In the genomic region with DNA sequence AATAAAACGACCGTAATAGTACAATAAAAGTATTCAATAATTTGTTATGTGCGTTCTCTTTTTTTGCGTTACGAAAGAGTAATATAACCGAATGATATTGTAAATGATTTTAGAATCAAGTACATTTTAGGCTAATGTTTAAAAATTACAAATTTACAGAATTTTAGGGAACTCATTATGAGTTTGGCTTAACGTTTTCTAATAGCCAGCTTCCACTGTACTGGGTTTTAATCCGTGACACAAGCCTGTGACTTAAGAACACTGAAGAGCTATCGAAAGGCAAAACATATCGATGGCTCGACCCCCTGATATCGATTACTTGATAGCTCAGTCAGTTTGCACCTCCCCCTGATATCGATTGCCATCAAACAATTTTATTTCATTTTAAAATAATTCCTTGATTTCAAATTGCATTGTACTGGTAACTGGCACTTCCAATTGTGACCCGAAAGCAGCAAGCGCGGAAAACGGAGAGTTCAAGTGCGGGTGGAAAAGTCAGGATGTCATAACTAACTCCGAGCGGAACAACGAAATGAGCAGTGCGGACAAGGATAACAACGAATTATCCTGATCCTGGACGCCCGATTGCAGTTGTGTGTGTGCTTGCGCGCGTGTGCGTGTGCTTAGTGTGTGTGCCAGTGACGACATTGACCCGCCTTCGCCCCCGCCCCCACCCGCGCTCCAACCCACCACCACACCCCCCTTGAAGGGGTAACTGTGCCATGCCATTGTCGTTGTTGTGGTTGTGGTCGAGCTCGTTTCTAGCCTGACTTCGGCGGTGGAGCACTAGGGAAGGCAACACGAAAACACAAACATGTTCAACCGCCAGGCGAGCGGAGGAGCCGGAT, we compare ENCODE assay signal across 1 fruit fly cellular context.
TF ChIP-seq lines count a peak whose summit lies in the region.

A gene (plus strand): TSS at position 330 of the 848 bp plus-strand sequence.

TF ChIP-seq in whole organism, embryonic, 481 proteins besides CTCF, POLR2A, EP300 and RAD21 (continued from another document and continues in another):
- no peak for TF ChIP-seq sens-2 (GFP tag; IDR thresholded peaks at IDR 0.05; lab: Robert Waterston, UW)
- peak; percentile 15 for TF ChIP-seq tx (GFP tag; optimal IDR thresholded peaks at IDR 0.05; lab: Kevin White, UChicago)
- TF ChIP-seq CG17829 (tag; optimal IDR thresholded peaks at IDR 0.05; lab: Kevin White, UChicago): no peak
- no peak for TF ChIP-seq Bteb2 (GFP tag; optimal IDR thresholded peaks at IDR 0.05; lab: Kevin White, UChicago)
- TF ChIP-seq Hey (tag; optimal IDR thresholded peaks at IDR 0.05; lab: Kevin White, UChicago): no peak
- TF ChIP-seq chinmo (GFP tag; IDR thresholded peaks at IDR 0.05; lab: Robert Waterston, UW; ENCODE audit: partially characterized antibody): peak; percentile 89; the same call in 3 of the 4 replicates
- peak; percentile 77 for TF ChIP-seq unc-4 (GFP tag; IDR thresholded peaks at IDR 0.05; lab: Robert Waterston, UW; ENCODE audit: partially characterized antibody)
- TF ChIP-seq nau (GFP tag; optimal IDR thresholded peaks at IDR 0.05; lab: Kevin White, UChicago): no peak
- no peak for TF ChIP-seq pfk (GFP tag; optimal IDR thresholded peaks at IDR 0.05; lab: Kevin White, UChicago)
- TF ChIP-seq CG14050 (GFP tag; IDR thresholded peaks at IDR 0.05; lab: Robert Waterston, UW): no peak
- TF ChIP-seq Mes4 (GFP tag; optimal IDR thresholded peaks at IDR 0.05; lab: Kevin White, UChicago): peak; percentile 8
- peak; percentile 66 for TF ChIP-seq vvl (GFP tag; IDR thresholded peaks at IDR 0.05; lab: Robert Waterston, UW)
- TF ChIP-seq CG2875 (GFP tag; optimal IDR thresholded peaks at IDR 0.05; lab: Kevin White, UChicago): no peak
- no peak for TF ChIP-seq D (optimal IDR thresholded peaks at IDR 0.05; lab: Kevin White, UChicago)
- no peak for TF ChIP-seq D (GFP tag; optimal IDR thresholded peaks at IDR 0.05; lab: Kevin White, UChicago)
- TF ChIP-seq CG7987 (GFP tag; optimal IDR thresholded peaks at IDR 0.05; lab: Kevin White, UChicago): no peak
- TF ChIP-seq CG5245 (GFP tag; optimal IDR thresholded peaks at IDR 0.05; lab: Kevin White, UChicago): no peak
- 0 out of 2 replicates have a peak, but pooled peaks have one; percentile 12 for TF ChIP-seq CG11696 (GFP tag; IDR thresholded peaks at IDR 0.05; lab: Robert Waterston, UW)
- peak; percentile 60 for TF ChIP-seq bab2 (GFP tag; optimal IDR thresholded peaks at IDR 0.05; lab: Kevin White, UChicago)
- peak; percentile 11 for TF ChIP-seq CG10654 (GFP tag; optimal IDR thresholded peaks at IDR 0.05; lab: Kevin White, UChicago)
- TF ChIP-seq CG7928 (GFP tag; optimal IDR thresholded peaks at IDR 0.05; lab: Kevin White, UChicago): no peak
- no peak for TF ChIP-seq gsb-n (tag; optimal IDR thresholded peaks at IDR 0.05; lab: Kevin White, UChicago)
- peak; percentile 81 for TF ChIP-seq Rfx (GFP tag; IDR thresholded peaks at IDR 0.05; lab: Robert Waterston, UW)
- peak; percentile 93 for TF ChIP-seq Ets65A (GFP tag; lab: Kevin White, UChicago)
- TF ChIP-seq Dfd (GFP tag; optimal IDR thresholded peaks at IDR 0.05; lab: Kevin White, UChicago): no peak
- TF ChIP-seq CG6654 (GFP tag; optimal IDR thresholded peaks at IDR 0.05; lab: Kevin White, UChicago): no peak
- TF ChIP-seq CG3847 (GFP tag; IDR thresholded peaks at IDR 0.05; lab: Robert Waterston, UW): peak; percentile 40; the same call in 1 of the 2 replicates
- TF ChIP-seq Dad (GFP tag; optimal IDR thresholded peaks at IDR 0.05; lab: Kevin White, UChicago): peak; percentile 34
- TF ChIP-seq CG16863 (GFP tag; optimal IDR thresholded peaks at IDR 0.05; lab: Kevin White, UChicago): peak; percentile 10
- TF ChIP-seq CG9932 (GFP tag; IDR thresholded peaks at IDR 0.05; lab: Robert Waterston, UW): peak; percentile 79
- TF ChIP-seq CG2116 (GFP tag; optimal IDR thresholded peaks at IDR 0.05; lab: Kevin White, UChicago): peak; percentile 67
- TF ChIP-seq CG6254 (GFP tag; optimal IDR thresholded peaks at IDR 0.05; lab: Kevin White, UChicago): no peak
- no peak for TF ChIP-seq Usf (GFP tag; optimal IDR thresholded peaks at IDR 0.05; lab: Kevin White, UChicago)
- TF ChIP-seq lmd (GFP tag; IDR thresholded peaks at IDR 0.05; lab: Robert Waterston, UW): peak; percentile 41; the same call in 1 of the 2 replicates
- TF ChIP-seq CG32767 (GFP tag; IDR thresholded peaks at IDR 0.05; lab: Robert Waterston, UW): no peak
- peak; percentile 39 for TF ChIP-seq CoRest (tag; optimal IDR thresholded peaks at IDR 0.05; lab: Kevin White, UChicago)
- no peak for TF ChIP-seq CG1647 (GFP tag; optimal IDR thresholded peaks at IDR 0.05; lab: Kevin White, UChicago)
- no peak for TF ChIP-seq seq (GFP tag; IDR thresholded peaks at IDR 0.05; lab: Robert Waterston, UW)
- no peak for TF ChIP-seq bigmax (GFP tag; optimal IDR thresholded peaks at IDR 0.05; lab: Kevin White, UChicago)
- no peak for TF ChIP-seq wdn (GFP tag; IDR thresholded peaks at IDR 0.05; lab: Robert Waterston, UW)
- TF ChIP-seq CG1832 (GFP tag; optimal IDR thresholded peaks at IDR 0.05; lab: Kevin White, UChicago): no peak
- peak; percentile 41 for TF ChIP-seq Ets97D (GFP tag; optimal IDR thresholded peaks at IDR 0.05; lab: Kevin White, UChicago)
- TF ChIP-seq CG14441 (GFP tag; IDR thresholded peaks at IDR 0.05; lab: Robert Waterston, UW): peak; percentile 58
- TF ChIP-seq Dek (tag; optimal IDR thresholded peaks at IDR 0.05; lab: Kevin White, UChicago): peak; percentile 12
- TF ChIP-seq p53 (GFP tag; optimal IDR thresholded peaks at IDR 0.05; lab: Kevin White, UChicago): peak; percentile 25
- peak; percentile 66 for TF ChIP-seq tgo (GFP tag; IDR thresholded peaks at IDR 0.05; lab: Robert Waterston, UW)
- TF ChIP-seq ham (GFP tag; IDR thresholded peaks at IDR 0.05; lab: Robert Waterston, UW): no peak
- no peak for TF ChIP-seq trem (tag; optimal IDR thresholded peaks at IDR 0.05; lab: Kevin White, UChicago)
- TF ChIP-seq Lpt (GFP tag; optimal IDR thresholded peaks at IDR 0.05; lab: Kevin White, UChicago): no peak
- peak; percentile 48 for TF ChIP-seq stwl (tag; optimal IDR thresholded peaks at IDR 0.05; lab: Kevin White, UChicago)
- no peak for TF ChIP-seq fru (optimal IDR thresholded peaks at IDR 0.05; lab: Kevin White, UChicago)
- no peak for TF ChIP-seq CG3065 (GFP tag; optimal IDR thresholded peaks at IDR 0.05; lab: Kevin White, UChicago)
- TF ChIP-seq BtbVII (GFP tag; optimal IDR thresholded peaks at IDR 0.05; lab: Kevin White, UChicago): no peak
- no peak for TF ChIP-seq CG9437 (GFP tag; optimal IDR thresholded peaks at IDR 0.05; lab: Kevin White, UChicago)
- no peak for TF ChIP-seq CG18262 (tag; optimal IDR thresholded peaks at IDR 0.05; lab: Kevin White, UChicago)
- TF ChIP-seq slou (GFP tag; optimal IDR thresholded peaks at IDR 0.05; lab: Kevin White, UChicago): no peak
- 0 out of 3 replicates have a peak, but pooled peaks have one; percentile 40 for TF ChIP-seq CG11093 (GFP tag; IDR thresholded peaks at IDR 0.05; lab: Robert Waterston, UW)
- TF ChIP-seq CG8089 (GFP tag; optimal IDR thresholded peaks at IDR 0.05; lab: Kevin White, UChicago): peak; percentile 21
- no peak for TF ChIP-seq CG13296 (GFP tag; optimal IDR thresholded peaks at IDR 0.05; lab: Kevin White, UChicago)
- TF ChIP-seq lab (GFP tag; optimal IDR thresholded peaks at IDR 0.05; lab: Kevin White, UChicago): no peak
- TF ChIP-seq Nf-YA (GFP tag; IDR thresholded peaks at IDR 0.05; lab: Robert Waterston, UW): no peak
- TF ChIP-seq CG11695 (GFP tag; IDR thresholded peaks at IDR 0.05; lab: Robert Waterston, UW): no peak
- TF ChIP-seq CG9215 (GFP tag; IDR thresholded peaks at IDR 0.05; lab: Robert Waterston, UW): peak; percentile 70
- TF ChIP-seq Elba2 (GFP tag; optimal IDR thresholded peaks at IDR 0.05; lab: Kevin White, UChicago): peak; percentile 12
- no peak for TF ChIP-seq trh (GFP tag; optimal IDR thresholded peaks at IDR 0.05; lab: Kevin White, UChicago)
- TF ChIP-seq jing (GFP tag; optimal IDR thresholded peaks at IDR 0.05; lab: Kevin White, UChicago): no peak
- no peak for TF ChIP-seq HLHmδ (GFP tag; optimal IDR thresholded peaks at IDR 0.05; lab: Kevin White, UChicago)
- no peak for TF ChIP-seq Doc2 (GFP tag; IDR thresholded peaks at IDR 0.05; lab: Robert Waterston, UW)
- TF ChIP-seq tup (GFP tag; optimal IDR thresholded peaks at IDR 0.05; lab: Kevin White, UChicago): no peak
- TF ChIP-seq Side (GFP tag; optimal IDR thresholded peaks at IDR 0.05; lab: Kevin White, UChicago): peak; percentile 44
- TF ChIP-seq sens (GFP tag; lab: Kevin White, UChicago): peak; percentile 90
- TF ChIP-seq CG11398 (GFP tag; optimal IDR thresholded peaks at IDR 0.05; lab: Kevin White, UChicago): no peak
- no peak for TF ChIP-seq CG11560 (tag; IDR thresholded peaks at IDR 0.05; lab: Robert Waterston, UW)
- TF ChIP-seq mld (GFP tag; IDR thresholded peaks at IDR 0.05; lab: Robert Waterston, UW; ENCODE audit: partially characterized antibody): peak; percentile 89; the same call in 2 of the 3 replicates
- TF ChIP-seq CG14965 (GFP tag; optimal IDR thresholded peaks at IDR 0.05; lab: Kevin White, UChicago; ENCODE audit: borderline replicate concordance): no peak
- no peak for TF ChIP-seq CG8924 (tag; optimal IDR thresholded peaks at IDR 0.05; lab: Kevin White, UChicago)
- peak; percentile 20 for TF ChIP-seq pnt (GFP tag; optimal IDR thresholded peaks at IDR 0.05; lab: Kevin White, UChicago)
- TF ChIP-seq Sry-δ (GFP tag; optimal IDR thresholded peaks at IDR 0.05; lab: Kevin White, UChicago): peak; percentile 80
- TF ChIP-seq CG17361 (GFP tag; IDR thresholded peaks at IDR 0.05; lab: Robert Waterston, UW): no peak; the same call in 1 of the 3 replicates
- peak in 1 of 2 experiments; percentile 64 for TF ChIP-seq chif (GFP tag; optimal IDR thresholded peaks at IDR 0.05; lab: Kevin White, UChicago)
- TF ChIP-seq ase (GFP tag; IDR thresholded peaks at IDR 0.05; lab: Robert Waterston, UW): 0 out of 3 replicates have a peak, but pooled peaks have one; percentile 29
- TF ChIP-seq lola (GFP tag; optimal IDR thresholded peaks at IDR 0.05; lab: Kevin White, UChicago): peak in 1 of 3 experiments; percentile 30
- peak; percentile 91 for TF ChIP-seq CG16813 (GFP tag; IDR thresholded peaks at IDR 0.05; lab: Robert Waterston, UW; ENCODE audit: partially characterized antibody)
- no peak for TF ChIP-seq ATbp (GFP tag; optimal IDR thresholded peaks at IDR 0.05; lab: Kevin White, UChicago)
- peak; percentile 35 for TF ChIP-seq HmgZ (tag; optimal IDR thresholded peaks at IDR 0.05; lab: Kevin White, UChicago)
- 0 out of 3 replicates have a peak, but pooled peaks have one; percentile 39 for TF ChIP-seq Aef1 (GFP tag; IDR thresholded peaks at IDR 0.05; lab: Robert Waterston, UW)
- TF ChIP-seq CG17568 (GFP tag; optimal IDR thresholded peaks at IDR 0.05; lab: Kevin White, UChicago): no peak
- peak; percentile 73 for TF ChIP-seq mam (GFP tag; optimal IDR thresholded peaks at IDR 0.05; lab: Kevin White, UChicago)
- TF ChIP-seq tio (GFP tag; optimal IDR thresholded peaks at IDR 0.05; lab: Kevin White, UChicago): no peak
- TF ChIP-seq CG15696 (tag; optimal IDR thresholded peaks at IDR 0.05; lab: Kevin White, UChicago): peak; percentile 19
- TF ChIP-seq ken (GFP tag; IDR thresholded peaks at IDR 0.05; lab: Robert Waterston, UW): no peak
- peak; percentile 47; the same call in 1 of the 2 replicates for TF ChIP-seq CG11085 (GFP tag; IDR thresholded peaks at IDR 0.05; lab: Robert Waterston, UW)
- TF ChIP-seq onecut (GFP tag; IDR thresholded peaks at IDR 0.05; lab: Robert Waterston, UW): no peak; the same call in 1 of the 2 replicates
- TF ChIP-seq HmgD (GFP tag; optimal IDR thresholded peaks at IDR 0.05; lab: Kevin White, UChicago): peak; percentile 53
- peak; percentile 73 for TF ChIP-seq Ptx1 (GFP tag; IDR thresholded peaks at IDR 0.05; lab: Robert Waterston, UW)
- TF ChIP-seq ranshi (GFP tag; IDR thresholded peaks at IDR 0.05; lab: Robert Waterston, UW): no peak; the same call in 1 of the 2 replicates
- no peak for TF ChIP-seq mirr (GFP tag; optimal IDR thresholded peaks at IDR 0.05; lab: Kevin White, UChicago)
- TF ChIP-seq E2f1 (GFP tag; IDR thresholded peaks at IDR 0.05; lab: Robert Waterston, UW): peak; percentile 31; the same call in 1 of the 2 replicates
- TF ChIP-seq Trl (optimal IDR thresholded peaks at IDR 0.05; lab: Kevin White, UChicago): no peak
- TF ChIP-seq Trl (GFP tag; optimal IDR thresholded peaks at IDR 0.05; lab: Kevin White, UChicago): peak; percentile 23
- no peak for TF ChIP-seq jigr1 (GFP tag; IDR thresholded peaks at IDR 0.05; lab: Robert Waterston, UW)
- no peak for TF ChIP-seq CG18476 (GFP tag; optimal IDR thresholded peaks at IDR 0.05; lab: Kevin White, UChicago)
- TF ChIP-seq CG4282 (GFP tag; optimal IDR thresholded peaks at IDR 0.05; lab: Kevin White, UChicago): no peak
- TF ChIP-seq eyg (GFP tag; optimal IDR thresholded peaks at IDR 0.05; lab: Kevin White, UChicago): no peak
- TF ChIP-seq CG34376 (GFP tag; optimal IDR thresholded peaks at IDR 0.05; lab: Kevin White, UChicago): no peak
- TF ChIP-seq crol (GFP tag; IDR thresholded peaks at IDR 0.05; lab: Robert Waterston, UW): peak; percentile 92
- peak; percentile 79 for TF ChIP-seq inv (GFP tag; IDR thresholded peaks at IDR 0.05; lab: Robert Waterston, UW; ENCODE audit: partially characterized antibody)
- no peak for TF ChIP-seq CG10321 (GFP tag; IDR thresholded peaks at IDR 0.05; lab: Robert Waterston, UW)
- peak; percentile 94 for TF ChIP-seq ato (GFP tag; IDR thresholded peaks at IDR 0.05; lab: Robert Waterston, UW; ENCODE audit: partially characterized antibody)
- no peak for TF ChIP-seq CG7839 (tag; optimal IDR thresholded peaks at IDR 0.05; lab: Kevin White, UChicago)
- TF ChIP-seq CG3163 (GFP tag; optimal IDR thresholded peaks at IDR 0.05; lab: Kevin White, UChicago): no peak
- TF ChIP-seq Vsx1 (GFP tag; optimal IDR thresholded peaks at IDR 0.05; lab: Kevin White, UChicago): no peak
- peak; percentile 46 for TF ChIP-seq Hmr (GFP tag; optimal IDR thresholded peaks at IDR 0.05; lab: Kevin White, UChicago)
- TF ChIP-seq maf-S (GFP tag; optimal IDR thresholded peaks at IDR 0.05; lab: Kevin White, UChicago): peak; percentile 16
- TF ChIP-seq CG2712 (tag; optimal IDR thresholded peaks at IDR 0.05; lab: Kevin White, UChicago): peak; percentile 35
- TF ChIP-seq CG10543 (GFP tag; optimal IDR thresholded peaks at IDR 0.05; lab: Kevin White, UChicago): no peak
- no peak for TF ChIP-seq CG10959 (GFP tag; IDR thresholded peaks at IDR 0.05; lab: Robert Waterston, UW)
- no peak for TF ChIP-seq Neu2 (GFP tag; optimal IDR thresholded peaks at IDR 0.05; lab: Kevin White, UChicago; ENCODE audit: borderline replicate concordance)
- TF ChIP-seq CG2678 (tag; optimal IDR thresholded peaks at IDR 0.05; lab: Kevin White, UChicago): no peak
- peak; percentile 29 for TF ChIP-seq CG8944 (GFP tag; optimal IDR thresholded peaks at IDR 0.05; lab: Kevin White, UChicago)
- TF ChIP-seq hth (optimal IDR thresholded peaks at IDR 0.05; lab: Kevin White, UChicago): no peak
- TF ChIP-seq CG8359 (GFP tag; optimal IDR thresholded peaks at IDR 0.05; lab: Kevin White, UChicago; ENCODE audit: borderline replicate concordance): no peak
